Worm (Caenorhabditis elegans) whole organism, early embryonic: ENCODE measurements around the gene F59F5.5.

Source experiments
- B0310.2 ChIP-seq: sonication (generic microtip); optimal IDR thresholded peaks from 2 replicates; lab custom pipeline; 2016; ENCODE audit warnings: mild to moderate bottlenecking, missing genetic modification characterization, missing compliant biosample characterization
- ceh-36 ChIP-seq: sonication (generic microtip); optimal IDR thresholded peaks from 2 replicates; lab custom pipeline; 2016; ENCODE audit warnings: missing genetic modification characterization, inconsistent platforms, missing compliant biosample characterization
- ets-7 ChIP-seq: sonication (generic microtip); optimal IDR thresholded peaks from 2 replicates; lab custom pipeline; 2016; ENCODE audit warnings: missing genotype, missing genetic modification characterization, missing compliant biosample characterization
- flt-1 ChIP-seq: fragments of 200-800 bp; sonication (Bioruptor generic); IDR thresholded peaks from 2 replicates; pipeline ENCODE4 v1.3.6; 2022; ENCODE audit warnings: missing genetic modification characterization, missing compliant biosample characterization
- scrt-1 ChIP-seq: fragments of 200-800 bp; sonication (Bioruptor generic); IDR thresholded peaks from 2 replicates; pipeline ENCODE4 v1.3.6; 2022; ENCODE audit warnings: missing genetic modification characterization, missing compliant biosample characterization

DNA sequence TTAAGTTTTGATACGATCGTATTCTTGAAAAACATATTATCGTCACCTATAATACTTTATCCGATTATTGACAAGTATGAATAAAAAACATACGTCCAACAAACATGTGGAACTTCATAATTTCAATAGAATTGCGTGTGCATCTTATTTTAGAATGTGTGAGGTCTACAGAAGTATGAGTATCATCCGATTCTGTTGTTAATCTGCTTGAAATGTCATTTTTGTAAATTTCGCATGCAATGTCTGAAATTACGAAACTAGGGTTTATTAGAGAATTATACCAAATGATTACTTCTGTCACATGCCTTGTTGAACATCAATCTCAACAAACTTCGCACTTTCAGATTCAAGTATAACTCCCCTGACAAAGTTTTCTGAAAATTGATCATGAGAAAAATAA, 4.0 kb upstream of the F59F5.5 start:
- no peak for TF ChIP-seq flt-1
- no peak for TF ChIP-seq scrt-1
- no peak for TF ChIP-seq ets-7 (tag; lab: Kevin White, UChicago)
- TF ChIP-seq ceh-36 (tag; lab: Kevin White, UChicago) = no peak
- TF ChIP-seq B0310.2 (tag; lab: Kevin White, UChicago) = no peak
